Fruit fly (Drosophila melanogaster) whole organism: ENCODE measurements around the gene MtnE.

ENCODE experiments used
- EcR ChIP-seq, 2 experiments: fragments of >200 bp; optimal IDR thresholded peaks; 2 replicates each; lab custom pipeline; 2017; ENCODE audit warnings: missing biosample characterization in 2 of 2, missing genetic modification characterization in 2 of 2, missing genetic modification reagents in 2 of 2
- usp ChIP-seq: fragments of >200 bp; optimal IDR thresholded peaks from 2 replicates; lab custom pipeline; 2017; ENCODE audit warnings: missing biosample characterization, missing genetic modification characterization, mixed read lengths

DNA sequence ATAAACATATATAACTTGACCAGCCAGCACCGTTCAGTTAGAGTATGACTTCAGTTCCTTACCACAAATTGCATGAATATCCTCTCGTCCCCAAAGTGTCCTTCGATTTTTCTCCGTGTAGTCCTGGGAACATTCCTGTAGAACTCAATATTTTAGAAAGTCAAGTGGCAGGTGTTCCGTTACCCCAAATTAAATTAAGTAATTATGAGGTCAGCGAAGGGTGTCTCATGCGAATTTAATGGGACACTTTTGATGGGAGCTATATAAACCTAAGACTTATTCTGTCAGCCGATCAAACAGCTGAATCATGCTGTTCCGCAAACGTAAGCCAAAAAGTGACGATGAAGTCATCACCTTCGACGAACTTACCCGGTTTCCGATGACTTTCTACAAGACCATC, 30.0 kb downstream of the MtnE start, which contains the start of gene Or92a:
- TF ChIP-seq usp (no peak), EcR (GFP tag; optimal IDR thresholded peaks at IDR 0.05; lab: Kevin White, UChicago) (no peak)
